Fruit fly (Drosophila melanogaster) whole organism, embryonic: ENCODE measurements around the gene yellow-e.
A peak's percentile ranks its signal among the peaks of the same experiment; 100 is the strongest.

Experiments
- CG11504 ChIP-seq: fragments of 200-800 bp; sonication (Bioruptor generic); optimal IDR thresholded peaks from 3 replicates; lab custom pipeline; 2019; ENCODE audit warnings: missing biosample characterization, mild to moderate bottlenecking, missing genetic modification characterization, moderate library complexity
- CG1233 ChIP-seq: fragments of 200-800 bp; sonication (Bioruptor generic); optimal IDR thresholded peaks from 4 replicates; lab custom pipeline; 2018; ENCODE audit warnings: missing biosample characterization, mild to moderate bottlenecking, missing genetic modification characterization
- CG12942 ChIP-seq: fragments of 200-800 bp; sonication (Bioruptor generic); optimal IDR thresholded peaks from 3 replicates; lab custom pipeline; 2016; ENCODE audit warnings: missing biosample characterization, missing genetic modification characterization
- CG13894 ChIP-seq: fragments of 200-800 bp; sonication (Bioruptor generic); optimal IDR thresholded peaks from 3 replicates; lab custom pipeline; 2018; ENCODE audit warnings: missing biosample characterization, mild to moderate bottlenecking, missing genetic modification characterization, moderate library complexity
- CG15269 ChIP-seq: fragments of 200-800 bp; sonication (Bioruptor generic); optimal IDR thresholded peaks from 2 replicates; lab custom pipeline; 2018; ENCODE audit warnings: missing biosample characterization, mild to moderate bottlenecking, missing genetic modification characterization, moderate library complexity
- CG15601 ChIP-seq: fragments of 200-800 bp; sonication (Bioruptor generic); optimal IDR thresholded peaks from 3 replicates; lab custom pipeline; 2019; ENCODE audit warnings: missing biosample characterization, mild to moderate bottlenecking, missing genetic modification characterization, moderate library complexity
- CG16815 ChIP-seq: fragments of 200-800 bp; sonication (Bioruptor generic); optimal IDR thresholded peaks from 3 replicates; lab custom pipeline; 2017; ENCODE audit warnings: missing biosample characterization, mild to moderate bottlenecking, missing genetic modification characterization
- CG3726 ChIP-seq: fragments of 200-800 bp; sonication (Bioruptor generic); IDR thresholded peaks from 3 replicates; pipeline ENCODE4, ENCODE4 v1.3.6; 2022; ENCODE audit warnings: missing biosample characterization, missing genetic modification characterization
- CG4707 ChIP-seq: fragments of 200-800 bp; sonication (Bioruptor generic); optimal IDR thresholded peaks from 2 replicates; lab custom pipeline; 2018; ENCODE audit warnings: missing biosample characterization, mild to moderate bottlenecking, missing genetic modification characterization, moderate library complexity
- CG6254 ChIP-seq: fragments of 200-800 bp; sonication (Bioruptor generic); optimal IDR thresholded peaks from 3 replicates; lab custom pipeline; 2017; ENCODE audit warnings: mild to moderate bottlenecking, missing biosample characterization, missing genetic modification reagents, missing genetic modification characterization
- CG7271 ChIP-seq: fragments of 200-800 bp; sonication (Bioruptor generic); optimal IDR thresholded peaks from 2 replicates; lab custom pipeline; 2018; ENCODE audit warnings: missing biosample characterization, mild to moderate bottlenecking, missing genetic modification characterization, moderate library complexity
- CG8281 ChIP-seq: fragments of 200-800 bp; sonication (Bioruptor generic); optimal IDR thresholded peaks from 2 replicates; lab custom pipeline; 2018; ENCODE audit warnings: missing biosample characterization, mild to moderate bottlenecking, missing genetic modification characterization, moderate library complexity
- CG8924 ChIP-seq: fragments of 200-800 bp; optimal IDR thresholded peaks from 3 replicates; lab custom pipeline; 2019; ENCODE audit warnings: missing biosample characterization, mild to moderate bottlenecking, missing genetic modification characterization, moderate library complexity
- D19A ChIP-seq: fragments of 200-800 bp; optimal IDR thresholded peaks from 3 replicates; lab custom pipeline; 2019; ENCODE audit warnings: missing biosample characterization, mild to moderate bottlenecking, missing genetic modification characterization, moderate library complexity
- Elba2 ChIP-seq: fragments of 200-800 bp; sonication (Bioruptor generic); optimal IDR thresholded peaks from 3 replicates; lab custom pipeline; 2016; ENCODE audit warnings: missing biosample characterization, missing genetic modification characterization
- Fer1 ChIP-seq: fragments of 200-800 bp; sonication (Bioruptor generic); optimal IDR thresholded peaks from 2 replicates; lab custom pipeline; 2017; ENCODE audit warnings: missing biosample characterization, mild to moderate bottlenecking, missing genetic modification characterization
- Hr39 ChIP-seq: fragments of >200 bp; optimal IDR thresholded peaks from 2 replicates; lab custom pipeline; 2017
- MBD-R2 ChIP-seq: fragments of 200-800 bp; sonication (Bioruptor generic); IDR thresholded peaks from 2 replicates; pipeline ENCODE4 v1.3.6; 2022; ENCODE audit warnings: missing biosample characterization, missing genetic modification characterization
- Rfx ChIP-seq: fragments of 200-800 bp; sonication (Bioruptor generic); IDR thresholded peaks from 2 replicates; pipeline ENCODE4 v1.3.6; 2022; ENCODE audit warnings: missing biosample characterization, missing genetic modification characterization
- Vsx1 ChIP-seq: fragments of 200-800 bp; sonication (Bioruptor generic); optimal IDR thresholded peaks from 2 replicates; lab custom pipeline; 2017; ENCODE audit warnings: missing biosample characterization, mild to moderate bottlenecking, missing genetic modification characterization, missing genetic modification reagents
- Xrp1 ChIP-seq: fragments of 200-800 bp; sonication (Bioruptor generic); IDR thresholded peaks from 2 replicates; pipeline ENCODE4 v1.3.6; 2022; ENCODE audit warnings: missing biosample characterization, missing genetic modification characterization
- gem ChIP-seq: fragments of 200-800 bp; sonication (Bioruptor generic); optimal IDR thresholded peaks from 2 replicates; lab custom pipeline; 2019; ENCODE audit warnings: missing biosample characterization, mild to moderate bottlenecking, missing genetic modification characterization, moderate library complexity
- insv ChIP-seq, 2 experiments: fragments of 200-800 bp; sonication (Bioruptor generic); optimal IDR thresholded peaks; 3 replicates each; lab custom pipeline; 2016 to 2018; ENCODE audit warnings: missing biosample characterization in 2 of 2, missing genetic modification characterization in 2 of 2
- pros ChIP-seq: fragments of 200-800 bp; sonication (Bioruptor generic); optimal IDR thresholded peaks from 3 replicates; lab custom pipeline; 2019; ENCODE audit warnings: missing biosample characterization, mild to moderate bottlenecking, missing genetic modification characterization, moderate library complexity
- seq ChIP-seq: fragments of 200-800 bp; sonication (Bioruptor generic); IDR thresholded peaks from 2 replicates; pipeline ENCODE4 v1.3.6; 2022; ENCODE audit warnings: missing biosample characterization, missing genetic modification characterization
- slou ChIP-seq: fragments of 200-800 bp; sonication (Bioruptor generic); optimal IDR thresholded peaks from 3 replicates; lab custom pipeline; 2016; ENCODE audit warnings: missing biosample characterization, missing genetic modification characterization
- tgo ChIP-seq: fragments of 200-800 bp; sonication (Bioruptor generic); IDR thresholded peaks from 3 replicates; pipeline ENCODE4 v1.3.6; 2022; ENCODE audit warnings: missing biosample characterization, missing genetic modification characterization
- zfh2 ChIP-seq: fragments of 200-800 bp; sonication (Bioruptor generic); optimal IDR thresholded peaks from 2 replicates; lab custom pipeline; 2016; ENCODE audit warnings: missing biosample characterization, missing genetic modification characterization

Gene yellow-e

dm6 chr3R:13425470-13426033, 10.5 kb upstream of the yellow-e start, which contains the start of gene Act87E (continued):
- TF ChIP-seq seq (no peak), Rfx (GFP tag; lab: Robert Waterston, UW) (0 out of 2 replicates have a peak, but pooled peaks have one; percentile 10), pros (peak; percentile 16)

DNA sequence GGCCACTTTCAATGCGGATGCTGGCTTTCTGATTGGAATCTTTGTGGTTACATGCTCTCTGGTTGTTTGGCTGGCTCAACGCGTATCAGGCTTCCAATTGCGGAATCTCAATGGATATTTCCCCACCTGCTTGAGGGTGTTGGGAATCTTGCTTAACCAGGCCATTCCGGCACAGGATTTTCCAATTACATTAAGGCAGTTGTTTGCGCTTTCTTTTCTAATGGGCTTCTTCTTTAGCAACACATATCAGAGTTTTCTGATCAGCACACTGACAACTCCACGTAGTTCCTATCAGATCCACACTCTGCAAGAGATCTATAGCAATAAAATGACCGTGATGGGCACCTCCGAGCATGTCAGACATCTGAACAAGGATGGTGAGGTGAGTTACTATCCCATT, 7.1 kb upstream of the yellow-e start:
- TF ChIP-seq CG1233 (GFP tag; lab: Kevin White, UChicago): no peak
- no peak for TF ChIP-seq CG16815 (GFP tag; lab: Kevin White, UChicago)
- peak; percentile 44 for TF ChIP-seq Elba2 (GFP tag; lab: Kevin White, UChicago)
- TF ChIP-seq insv (GFP tag; optimal IDR thresholded peaks at IDR 0.05; lab: Kevin White, UChicago): peak in 1 of 2 experiments; percentile 92

DNA sequence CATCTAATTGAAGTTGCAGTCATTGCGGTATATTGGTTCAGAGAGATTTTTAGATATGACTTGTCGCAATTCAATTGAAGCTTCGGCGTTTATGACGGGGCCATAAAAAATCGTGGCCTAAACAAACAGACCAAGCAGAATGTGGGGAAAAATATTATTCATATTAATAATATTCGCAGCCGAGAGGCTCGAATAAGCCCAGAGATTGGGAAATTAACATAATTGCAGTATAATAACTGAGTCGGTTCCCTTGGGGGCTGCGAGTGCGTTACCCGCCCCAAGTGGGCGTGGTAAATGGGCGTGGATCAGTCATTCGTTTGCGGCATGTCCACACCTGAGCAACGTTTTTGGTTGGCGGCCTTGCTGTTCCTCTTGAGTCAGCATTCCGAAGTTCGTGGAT, 4.9 kb upstream of the yellow-e start, which contains the start of gene Ir87a:
Ir87a (plus strand) TSS at position 301 of the 400 bp plus-strand sequence.
- TF ChIP-seq zfh2 (GFP tag; lab: Kevin White, UChicago): no peak

DNA sequence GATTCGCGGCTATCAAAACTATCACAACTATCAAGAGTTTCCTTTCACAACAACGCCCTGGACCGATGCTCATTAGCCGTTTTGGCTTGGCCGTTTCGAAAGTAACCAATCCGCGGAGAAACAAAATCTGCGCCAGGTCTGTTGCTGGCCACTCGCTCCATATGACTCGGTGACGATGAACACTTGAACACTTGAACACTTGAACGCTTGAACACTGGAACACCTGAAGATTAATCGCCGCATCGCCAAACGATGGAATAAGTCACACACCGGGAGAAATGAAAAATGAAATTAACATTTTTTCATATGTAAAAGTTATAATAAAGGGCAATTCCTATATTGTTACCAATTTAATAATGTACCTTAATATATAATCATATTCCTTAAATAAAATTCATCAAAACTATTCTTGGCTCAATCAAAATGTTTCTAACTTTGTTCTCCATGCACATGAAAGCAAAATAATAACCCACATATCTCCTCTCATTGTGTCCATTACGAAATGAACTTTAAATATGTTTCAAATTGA, 2.0 kb upstream of the yellow-e start:
- TF ChIP-seq slou (GFP tag; lab: Kevin White, UChicago) (no peak), CG8281 (peak; percentile 92), CG12942 (GFP tag; lab: Kevin White, UChicago) (no peak)

DNA sequence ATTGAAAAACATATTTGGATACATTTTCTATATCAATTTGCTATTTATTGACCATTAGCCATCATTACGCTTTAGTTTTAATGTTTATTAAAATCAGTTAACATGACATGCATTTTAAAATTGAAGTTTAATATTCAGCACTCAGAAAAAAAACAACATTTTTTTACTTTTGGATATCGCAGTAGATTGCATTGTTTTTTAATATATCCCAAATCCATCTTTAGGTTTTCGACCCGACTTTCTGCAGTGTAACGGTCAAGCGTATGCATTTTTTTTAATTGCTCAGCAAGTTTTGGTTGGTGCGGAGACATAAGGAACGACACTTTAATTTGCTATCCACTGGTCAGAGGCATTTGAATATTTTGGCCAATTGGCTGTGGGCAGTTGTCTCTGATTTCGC, 2.4 kb downstream of the yellow-e start:
- TF ChIP-seq CG15601 (no peak), MBD-R2 (GFP tag; lab: Robert Waterston, UW) (no peak), CG13894 (tag; lab: Kevin White, UChicago) (no peak), Vsx1 (GFP tag; lab: Kevin White, UChicago) (no peak), CG7271 (no peak), Fer1 (GFP tag; lab: Kevin White, UChicago) (no peak), CG6254 (GFP tag; lab: Kevin White, UChicago) (no peak), CG4707 (no peak)

DNA sequence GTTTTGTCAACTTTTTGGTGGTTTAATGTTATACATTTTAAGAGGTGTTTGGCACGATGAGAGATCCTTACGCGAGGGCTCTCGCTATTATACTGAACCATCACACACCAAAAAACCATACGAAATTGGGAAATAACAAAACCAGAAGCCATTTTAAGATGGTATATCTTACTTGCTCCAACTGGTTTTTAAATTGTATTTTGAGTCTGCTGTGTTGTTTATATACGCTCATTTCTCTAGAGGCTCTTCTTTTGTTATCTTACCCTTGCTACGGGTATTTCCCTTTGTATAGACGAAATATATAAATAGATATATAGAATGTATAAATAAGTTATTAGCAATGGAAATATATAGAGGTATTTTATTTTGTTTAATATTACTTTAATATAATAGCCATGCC, 8.2 kb downstream of the yellow-e start, which contains the start of gene yellow-e2:
yellow-e2 (minus strand) TSS at position 101 of the 400 bp plus-strand sequence.
- TF ChIP-seq CG3726 (no peak), Hr39 (no peak), insv (GFP tag; optimal IDR thresholded peaks at IDR 0.05; lab: Kevin White, UChicago) (peak in 1 of 2 experiments; percentile 25), CG8924 (tag; lab: Kevin White, UChicago) (peak; percentile 27), tgo (GFP tag; lab: Robert Waterston, UW) (no peak), CG15269 (peak; percentile 23), D19A (tag; lab: Kevin White, UChicago) (peak; percentile 77), CG11504 (tag; lab: Kevin White, UChicago) (peak; percentile 3), gem (tag; lab: Kevin White, UChicago) (peak; percentile 29), Xrp1 (GFP tag; lab: Robert Waterston, UW) (no peak)
